Worm (Caenorhabditis elegans) whole organism, early embryonic: Measurements from ENCODE around the gene nhr-176.

Experiments
- B0310.2 ChIP-seq: sonication (generic microtip); optimal IDR thresholded peaks from 2 replicates; lab custom pipeline; 2016; ENCODE audit warnings: mild to moderate bottlenecking, missing genetic modification characterization, missing compliant biosample characterization
- F13C5.2 ChIP-seq: sonication (generic microtip); optimal IDR thresholded peaks from 2 replicates; lab custom pipeline; 2017; ENCODE audit warnings: mild to moderate bottlenecking, missing genetic modification characterization, inconsistent platforms, missing compliant biosample characterization
- aly-1 ChIP-seq: sonication (generic microtip); optimal IDR thresholded peaks from 2 replicates; lab custom pipeline; 2016; ENCODE audit warnings: missing genetic modification characterization, missing compliant biosample characterization
- ama-1 ChIP-seq: fragments of 150-350 bp; optimal IDR thresholded peaks from 2 replicates; lab custom pipeline; 2014
- ceh-13 ChIP-seq: fragments of 200-800 bp; sonication (Bioruptor generic); optimal IDR thresholded peaks from 2 replicates; lab custom pipeline; 2018; ENCODE audit warnings: mild to moderate bottlenecking, missing genetic modification characterization, missing compliant biosample characterization
- ceh-36 ChIP-seq: sonication (generic microtip); optimal IDR thresholded peaks from 2 replicates; lab custom pipeline; 2016; ENCODE audit warnings: missing genetic modification characterization, inconsistent platforms, missing compliant biosample characterization
- ets-7 ChIP-seq: sonication (generic microtip); optimal IDR thresholded peaks from 2 replicates; lab custom pipeline; 2016; ENCODE audit warnings: missing genotype, missing genetic modification characterization, missing compliant biosample characterization
- flt-1 ChIP-seq: fragments of 200-800 bp; sonication (Bioruptor generic); IDR thresholded peaks from 2 replicates; pipeline ENCODE4 v1.3.6; 2022; ENCODE audit warnings: missing genetic modification characterization, missing compliant biosample characterization
- hmbx-1 ChIP-seq: sonication (generic microtip); optimal IDR thresholded peaks from 2 replicates; lab custom pipeline; 2016; ENCODE audit warnings: mild to moderate bottlenecking, missing genetic modification characterization, missing compliant biosample characterization
- hmg-4 ChIP-seq: fragments of 200-800 bp; sonication (Bioruptor generic); optimal IDR thresholded peaks from 2 replicates; lab custom pipeline; 2018; ENCODE audit warnings: mild to moderate bottlenecking, missing genetic modification characterization, missing compliant biosample characterization
- hnd-1 ChIP-seq: sonication (generic microtip); optimal IDR thresholded peaks from 2 replicates; lab custom pipeline; 2016; ENCODE audit warnings: missing genetic modification characterization, missing compliant biosample characterization
- pes-1 ChIP-seq: fragments of 200-800 bp; sonication (Bioruptor generic); IDR thresholded peaks from 2 replicates; pipeline ENCODE4 v1.3.6; 2022; ENCODE audit warnings: missing genetic modification reagents, missing genetic modification characterization, missing compliant biosample characterization
- scrt-1 ChIP-seq: fragments of 200-800 bp; sonication (Bioruptor generic); IDR thresholded peaks from 2 replicates; pipeline ENCODE4 v1.3.6; 2022; ENCODE audit warnings: missing genetic modification characterization, missing compliant biosample characterization
- sea-1 ChIP-seq: fragments of 200-800 bp; sonication (Bioruptor generic); conservative IDR thresholded peaks from 2 replicates; pipeline ENCODE4 v1.3.6; 2022; ENCODE audit warnings: missing genetic modification characterization, missing compliant biosample characterization
- tbx-11 ChIP-seq: fragments of 200-800 bp; sonication (Bioruptor generic); IDR thresholded peaks from 2 replicates; pipeline ENCODE4 v1.3.6; 2022; ENCODE audit warnings: missing genetic modification characterization, missing compliant biosample characterization
- tbx-37 ChIP-seq: fragments of 200-800 bp; sonication (Bioruptor generic); conservative IDR thresholded peaks from 2 replicates; pipeline ENCODE4 v1.3.6; 2022; ENCODE audit warnings: missing genetic modification reagents, missing genetic modification characterization, missing compliant biosample characterization
- tra-4 ChIP-seq: sonication (generic microtip); optimal IDR thresholded peaks from 2 replicates; lab custom pipeline; 2017; ENCODE audit warnings: missing genetic modification characterization, missing compliant biosample characterization

nhr-176 gene

DNA sequence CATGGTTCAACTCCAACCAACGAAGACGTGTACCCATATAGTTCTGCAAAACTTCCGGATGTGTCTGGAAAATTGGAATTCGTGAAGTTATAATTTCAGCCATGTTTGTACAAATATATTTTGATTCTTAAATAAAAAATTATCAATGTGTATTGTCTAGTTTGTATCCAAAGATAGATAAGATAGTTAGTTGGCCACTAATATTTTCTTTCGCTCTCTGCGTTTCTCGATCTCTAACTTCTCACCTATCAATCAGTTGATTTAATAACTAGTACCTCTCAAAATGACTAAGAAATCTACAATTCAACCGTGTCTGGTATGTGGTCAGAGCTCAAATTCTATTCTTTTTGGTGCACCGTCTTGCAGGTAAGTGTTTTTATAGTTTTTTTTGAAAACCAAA lies at the start of gene nhr-176:
nhr-176 (plus strand) TSS at position 159 of the 400 bp plus-strand sequence.
- TF ChIP-seq B0310.2 (tag; lab: Kevin White, UChicago) (no peak), scrt-1 (GFP tag; lab: Robert Waterston, UW) (no peak), tra-4 (tag; lab: Kevin White, UChicago) (no peak), ama-1 (lab: Kevin White, UChicago) (no peak), tbx-11 (GFP tag; lab: Robert Waterston, UW) (no peak), pes-1 (GFP tag; lab: Robert Waterston, UW) (no peak), flt-1 (GFP tag; lab: Robert Waterston, UW) (no peak), sea-1 (GFP tag; lab: Robert Waterston, UW) (no peak), hnd-1 (tag; lab: Kevin White, UChicago) (no peak), tbx-37 (GFP tag; lab: Robert Waterston, UW) (no peak), ets-7 (tag; lab: Kevin White, UChicago) (no peak), aly-1 (tag; lab: Kevin White, UChicago) (no peak), hmg-4 (GFP tag; lab: Kevin White, UChicago) (no peak), F13C5.2 (tag; lab: Kevin White, UChicago) (no peak), hmbx-1 (tag; lab: Kevin White, UChicago) (no peak), ceh-36 (tag; lab: Kevin White, UChicago) (no peak)

- TF ChIP-seq hmbx-1 (tag; lab: Kevin White, UChicago) (no peak), hnd-1 (tag; lab: Kevin White, UChicago) (no peak), tbx-37 (GFP tag; lab: Robert Waterston, UW) (peak; percentile 83)
These were observed 48.5 kb upstream of the nhr-176 start for ce11 chrV:16022600-16022999.

DNA sequence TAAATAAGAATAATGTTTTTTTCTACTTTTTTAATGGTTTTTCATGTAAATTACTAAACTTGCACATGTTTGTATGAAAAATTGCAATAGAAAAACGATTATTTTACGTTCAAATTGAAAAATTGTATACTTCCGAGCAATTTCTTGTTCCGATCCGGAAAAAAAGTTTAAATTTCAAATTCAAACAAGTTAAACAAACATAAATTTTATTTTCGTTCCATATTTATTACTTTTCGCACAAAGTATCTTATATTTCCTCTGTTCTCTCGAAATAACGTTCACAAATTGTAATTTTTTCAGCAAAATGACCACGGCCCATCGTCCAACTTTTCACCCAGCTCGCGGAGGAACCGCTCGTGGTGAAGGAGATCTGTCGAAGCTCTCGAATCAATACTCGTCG lies 48.1 kb upstream of the nhr-176 start, which contains the start of gene cwc-15:
cwc-15 (plus strand) TSS at position 301 of the 400 bp plus-strand sequence.
- TF ChIP-seq hmbx-1 (tag; lab: Kevin White, UChicago), result no peak
- TF ChIP-seq hmg-4 (GFP tag; lab: Kevin White, UChicago), result no peak
- TF ChIP-seq ceh-36 (tag; lab: Kevin White, UChicago), result no peak
- no peak for TF ChIP-seq tbx-37 (GFP tag; lab: Robert Waterston, UW)
- no peak for TF ChIP-seq scrt-1 (GFP tag; lab: Robert Waterston, UW)
- TF ChIP-seq tbx-11 (GFP tag; lab: Robert Waterston, UW), result no peak
- TF ChIP-seq B0310.2 (tag; lab: Kevin White, UChicago), result no peak
- no peak for TF ChIP-seq ets-7 (tag; lab: Kevin White, UChicago)
- no peak for TF ChIP-seq ceh-13 (GFP tag; lab: Kevin White, UChicago)
- TF ChIP-seq F13C5.2 (tag; lab: Kevin White, UChicago), result no peak
- no peak for TF ChIP-seq ama-1 (lab: Kevin White, UChicago)
- no peak for TF ChIP-seq hnd-1 (tag; lab: Kevin White, UChicago)
- TF ChIP-seq flt-1 (GFP tag; lab: Robert Waterston, UW), result no peak
- TF ChIP-seq sea-1 (GFP tag; lab: Robert Waterston, UW), result no peak
- TF ChIP-seq aly-1 (tag; lab: Kevin White, UChicago), result no peak
- no peak for TF ChIP-seq tra-4 (tag; lab: Kevin White, UChicago)
- no peak for TF ChIP-seq pes-1 (GFP tag; lab: Robert Waterston, UW)

DNA sequence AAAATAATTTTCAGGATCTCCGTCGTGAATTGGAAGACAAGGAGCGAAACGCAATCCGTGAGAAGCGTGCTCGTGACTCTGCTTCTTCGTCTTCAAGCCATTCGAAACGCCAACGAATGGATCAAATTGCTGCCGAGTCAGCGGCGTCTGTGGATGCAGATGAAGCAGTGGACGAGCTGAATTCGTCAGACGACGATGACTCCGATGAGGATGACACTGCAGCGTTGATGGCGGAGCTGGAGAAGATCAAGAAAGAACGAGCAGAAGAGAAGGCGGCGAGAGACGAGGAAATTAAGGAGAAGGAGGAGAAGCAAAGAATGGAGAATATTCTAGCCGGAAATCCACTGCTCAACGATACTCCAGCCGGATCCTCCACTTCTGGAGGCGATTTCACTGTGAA lies 47.6 kb upstream of the nhr-176 start:
- no peak for TF ChIP-seq tra-4 (tag; lab: Kevin White, UChicago)
- TF ChIP-seq ceh-36 (tag; lab: Kevin White, UChicago), result no peak
- no peak for TF ChIP-seq B0310.2 (tag; lab: Kevin White, UChicago)

- TF ChIP-seq hnd-1 (tag; lab: Kevin White, UChicago) (no peak), pes-1 (GFP tag; lab: Robert Waterston, UW) (no peak), flt-1 (GFP tag; lab: Robert Waterston, UW) (no peak), aly-1 (tag; lab: Kevin White, UChicago) (no peak), scrt-1 (GFP tag; lab: Robert Waterston, UW) (no peak), tbx-11 (GFP tag; lab: Robert Waterston, UW) (no peak), F13C5.2 (tag; lab: Kevin White, UChicago) (no peak), tra-4 (tag; lab: Kevin White, UChicago) (no peak), B0310.2 (tag; lab: Kevin White, UChicago) (no peak), sea-1 (GFP tag; lab: Robert Waterston, UW) (no peak), ceh-36 (tag; lab: Kevin White, UChicago) (no peak), hmg-4 (GFP tag; lab: Kevin White, UChicago) (no peak), hmbx-1 (tag; lab: Kevin White, UChicago) (no peak)
These were observed 46.8 kb upstream of the nhr-176 start, which contains the start of gene T10C6.6 for ce11 chrV:16024300-16024699. Gene T10C6.6 (plus strand): TSS chrV:16024326.

ce11 chrV:16024917-16025316 lies 46.2 kb upstream of the nhr-176 start:
- TF ChIP-seq scrt-1 (GFP tag; lab: Robert Waterston, UW) (no peak), aly-1 (tag; lab: Kevin White, UChicago) (no peak), sea-1 (GFP tag; lab: Robert Waterston, UW) (no peak), ets-7 (tag; lab: Kevin White, UChicago) (no peak), tbx-37 (GFP tag; lab: Robert Waterston, UW) (no peak), ceh-36 (tag; lab: Kevin White, UChicago) (no peak), hmg-4 (GFP tag; lab: Kevin White, UChicago) (no peak), F13C5.2 (tag; lab: Kevin White, UChicago) (no peak)

DNA sequence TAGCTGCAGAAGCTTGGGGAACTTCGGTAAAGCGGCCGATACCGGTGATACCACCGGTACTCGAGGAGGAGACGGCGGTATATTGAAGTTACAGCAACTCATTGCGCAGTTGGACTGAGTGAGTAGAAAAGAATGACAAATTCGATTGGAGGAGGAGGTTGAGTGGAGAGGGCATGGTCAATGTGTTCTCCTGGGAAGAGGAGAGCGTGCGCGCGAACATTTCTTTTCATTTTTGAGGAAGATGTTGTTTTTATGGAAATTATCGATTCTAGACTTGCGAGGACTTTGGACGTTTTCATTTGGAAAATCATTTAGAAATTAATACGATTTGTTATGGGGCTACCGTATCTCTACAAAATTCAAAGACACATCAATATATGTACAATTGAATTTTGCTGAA lies 41.9 kb upstream of the nhr-176 start:
- TF ChIP-seq sea-1 (GFP tag; lab: Robert Waterston, UW) (no peak), B0310.2 (tag; lab: Kevin White, UChicago) (no peak), flt-1 (GFP tag; lab: Robert Waterston, UW) (no peak), hmbx-1 (tag; lab: Kevin White, UChicago) (no peak), aly-1 (tag; lab: Kevin White, UChicago) (no peak), tbx-11 (GFP tag; lab: Robert Waterston, UW) (no peak), hnd-1 (tag; lab: Kevin White, UChicago) (no peak), ets-7 (tag; lab: Kevin White, UChicago) (no peak)
